Fruit fly (Drosophila melanogaster) whole organism, embryonic: Measurements from ENCODE around the gene ec.

Source experiments
- Abd-B ChIP-seq: fragments of 200-800 bp; sonication (Bioruptor generic); optimal IDR thresholded peaks from 2 replicates; lab custom pipeline; 2018; ENCODE audit warnings: missing biosample characterization, mild to moderate bottlenecking, missing genetic modification characterization, moderate library complexity
- Atf3 ChIP-seq: fragments of 200-800 bp; sonication (Bioruptor generic); optimal IDR thresholded peaks from 3 replicates; lab custom pipeline; 2016; ENCODE audit warnings: missing biosample characterization, missing genetic modification characterization
- Bgb ChIP-seq: fragments of 200-800 bp; sonication (Bioruptor generic); IDR thresholded peaks from 2 replicates; pipeline ENCODE4 v1.3.6; 2022; ENCODE audit warnings: missing biosample characterization, missing genetic modification characterization; ENCODE audit not compliant: partially characterized antibody
- CG10321 ChIP-seq: fragments of 200-800 bp; sonication (Bioruptor generic); IDR thresholded peaks from 2 replicates; pipeline ENCODE4 v1.3.6; 2022; ENCODE audit warnings: missing biosample characterization, missing genetic modification characterization
- CG11560 ChIP-seq: fragments of 200-800 bp; sonication (Bioruptor generic); IDR thresholded peaks from 3 replicates; pipeline ENCODE4 v1.3.6; 2022; ENCODE audit warnings: missing biosample characterization, missing genetic modification characterization
- CG11696 ChIP-seq: fragments of 200-800 bp; sonication (Bioruptor generic); IDR thresholded peaks from 2 replicates; pipeline ENCODE4 v1.3.6; 2022; ENCODE audit warnings: missing biosample characterization, missing genetic modification characterization
- CG15479 ChIP-seq: fragments of 200-800 bp; sonication (Bioruptor generic); optimal IDR thresholded peaks from 3 replicates; lab custom pipeline; 2019; ENCODE audit warnings: missing biosample characterization, mild to moderate bottlenecking, missing genetic modification characterization, moderate library complexity
- CG15601 ChIP-seq: fragments of 200-800 bp; sonication (Bioruptor generic); optimal IDR thresholded peaks from 3 replicates; lab custom pipeline; 2019; ENCODE audit warnings: missing biosample characterization, mild to moderate bottlenecking, missing genetic modification characterization, moderate library complexity
- CG17612 ChIP-seq: fragments of 200-800 bp; sonication (Bioruptor generic); IDR thresholded peaks from 2 replicates; pipeline ENCODE4 v1.3.6; 2022; ENCODE audit warnings: missing biosample characterization, missing genetic modification characterization
- CG1832 ChIP-seq: fragments of 200-800 bp; sonication (Bioruptor generic); optimal IDR thresholded peaks from 2 replicates; lab custom pipeline; 2017; ENCODE audit warnings: missing biosample characterization, mild to moderate bottlenecking, missing genetic modification characterization, inconsistent platforms
- CG2199 ChIP-seq: fragments of 200-800 bp; sonication (Bioruptor generic); IDR thresholded peaks from 3 replicates; pipeline ENCODE4 v1.3.6; 2022; ENCODE audit warnings: missing biosample characterization, missing genetic modification characterization
- CG3163 ChIP-seq: fragments of 200-800 bp; sonication (Bioruptor generic); optimal IDR thresholded peaks from 3 replicates; lab custom pipeline; 2016; ENCODE audit warnings: missing biosample characterization, missing genetic modification characterization
- CG34422 ChIP-seq: fragments of 200-800 bp; sonication (Bioruptor generic); IDR thresholded peaks from 3 replicates; pipeline ENCODE4 v1.3.6; 2022; ENCODE audit warnings: missing biosample characterization, missing genetic modification characterization
- CG3847 ChIP-seq: fragments of 200-800 bp; sonication (Bioruptor generic); IDR thresholded peaks from 2 replicates; pipeline ENCODE4 v1.3.6; 2022; ENCODE audit warnings: missing biosample characterization, missing genetic modification characterization
- CG42726 ChIP-seq: fragments of 200-800 bp; sonication (Bioruptor generic); IDR thresholded peaks from 2 replicates; pipeline ENCODE4 v1.3.6; 2022; ENCODE audit warnings: missing biosample characterization, missing genetic modification characterization; ENCODE audit not compliant: partially characterized antibody
- CG6175 ChIP-seq: fragments of 200-800 bp; sonication (Bioruptor generic); IDR thresholded peaks from 3 replicates; pipeline ENCODE4 v1.3.6; 2022; ENCODE audit warnings: missing biosample characterization, missing genetic modification characterization
- CG6791 ChIP-seq: fragments of 200-800 bp; sonication (Bioruptor generic); IDR thresholded peaks from 3 replicates; pipeline ENCODE4 v1.3.6; 2022; ENCODE audit warnings: missing biosample characterization, missing genetic modification characterization; ENCODE audit not compliant: partially characterized antibody
- CG7357 ChIP-seq: fragments of 200-800 bp; sonication (Bioruptor generic); IDR thresholded peaks from 3 replicates; pipeline ENCODE4 v1.3.6; 2022; ENCODE audit warnings: missing biosample characterization, missing genetic modification characterization
- CG8290 ChIP-seq, 3 experiments: fragments of 200-800 bp; sonication (Bioruptor generic); optimal IDR thresholded peaks; 2 replicates each; lab custom pipeline; 2016 to 2019; ENCODE audit warnings: missing biosample characterization in 3 of 3, missing genetic modification characterization in 3 of 3, mild to moderate bottlenecking in 2 of 3, moderate library complexity in 1 of 3
- CG8765 ChIP-seq: fragments of 200-800 bp; sonication (Bioruptor generic); IDR thresholded peaks from 2 replicates; pipeline ENCODE4 v1.3.6; 2022; ENCODE audit warnings: missing biosample characterization, missing genetic modification characterization
- Med ChIP-seq: fragments of 200-800 bp; sonication (Bioruptor generic); peaks from one replicate; lab custom pipeline; 2016; ENCODE audit warnings: missing biosample characterization, missing genetic modification characterization, mild to moderate bottlenecking, inconsistent platforms, moderate library complexity
- Nf-YC ChIP-seq: fragments of 200-800 bp; optimal IDR thresholded peaks from 3 replicates; lab custom pipeline; 2019; ENCODE audit warnings: missing biosample characterization, mild to moderate bottlenecking, missing genetic modification characterization, moderate library complexity
- Opbp ChIP-seq: fragments of 200-800 bp; sonication (Bioruptor generic); IDR thresholded peaks from 3 replicates; pipeline ENCODE4 v1.3.6; 2022; ENCODE audit warnings: missing biosample characterization, missing genetic modification characterization; ENCODE audit not compliant: partially characterized antibody
- Xrp1 ChIP-seq: fragments of 200-800 bp; sonication (Bioruptor generic); IDR thresholded peaks from 2 replicates; pipeline ENCODE4 v1.3.6; 2022; ENCODE audit warnings: missing biosample characterization, missing genetic modification characterization
- amos ChIP-seq: fragments of 200-800 bp; sonication (Bioruptor generic); IDR thresholded peaks from 2 replicates; pipeline ENCODE4 v1.3.6; 2022; ENCODE audit warnings: missing biosample characterization, missing genetic modification characterization; ENCODE audit not compliant: partially characterized antibody
- bbx ChIP-seq: fragments of 200-800 bp; sonication (Bioruptor generic); IDR thresholded peaks from 2 replicates; pipeline ENCODE4 v1.3.6; 2022; ENCODE audit warnings: missing biosample characterization, missing genetic modification characterization; ENCODE audit not compliant: partially characterized antibody
- ci ChIP-seq: fragments of 200-800 bp; sonication (Bioruptor generic); IDR thresholded peaks from 3 replicates; pipeline ENCODE4 v1.3.6; 2022; ENCODE audit warnings: missing biosample characterization, missing genetic modification characterization
- exex ChIP-seq: fragments of 200-800 bp; sonication (Bioruptor generic); optimal IDR thresholded peaks from 4 replicates; lab custom pipeline; 2018; ENCODE audit warnings: missing biosample characterization, mild to moderate bottlenecking, missing genetic modification characterization, moderate library complexity
- gt ChIP-seq: fragments of 200-800 bp; sonication (Bioruptor generic); IDR thresholded peaks from 2 replicates; pipeline ENCODE4 v1.3.6; 2022; ENCODE audit warnings: missing biosample characterization, missing genetic modification characterization
- her ChIP-seq: fragments of 200-800 bp; sonication (Bioruptor generic); optimal IDR thresholded peaks from 2 replicates; lab custom pipeline; 2016; ENCODE audit warnings: missing biosample characterization, missing genetic modification characterization
- nerfin-1 ChIP-seq: fragments of 200-800 bp; sonication (Bioruptor generic); optimal IDR thresholded peaks from 3 replicates; lab custom pipeline; 2019; ENCODE audit warnings: missing biosample characterization, mild to moderate bottlenecking, missing genetic modification characterization, moderate library complexity
- pros ChIP-seq: fragments of 200-800 bp; sonication (Bioruptor generic); optimal IDR thresholded peaks from 3 replicates; lab custom pipeline; 2019; ENCODE audit warnings: missing biosample characterization, mild to moderate bottlenecking, missing genetic modification characterization, moderate library complexity
- ro ChIP-seq: fragments of 200-800 bp; sonication (Bioruptor generic); IDR thresholded peaks from 2 replicates; pipeline ENCODE4 v1.3.6; 2022; ENCODE audit warnings: missing biosample characterization, missing genetic modification characterization
- salm ChIP-seq: fragments of 200-800 bp; sonication (Bioruptor generic); optimal IDR thresholded peaks from 2 replicates; lab custom pipeline; 2018; ENCODE audit warnings: missing biosample characterization, mild to moderate bottlenecking, missing genetic modification characterization
- sens ChIP-seq: fragments of 200-800 bp; sonication (Bioruptor generic); peaks from one replicate; lab custom pipeline; 2016; ENCODE audit warnings: missing biosample characterization, missing genetic modification characterization
- seq ChIP-seq: fragments of 200-800 bp; sonication (Bioruptor generic); IDR thresholded peaks from 2 replicates; pipeline ENCODE4 v1.3.6; 2022; ENCODE audit warnings: missing biosample characterization, missing genetic modification characterization
- twi ChIP-seq: fragments of 200-800 bp; optimal IDR thresholded peaks from 2 replicates; lab custom pipeline; 2019; ENCODE audit warnings: missing biosample characterization, mild to moderate bottlenecking, missing genetic modification characterization, moderate library complexity
- vvl ChIP-seq: fragments of 200-800 bp; sonication (Bioruptor generic); IDR thresholded peaks from 2 replicates; pipeline ENCODE4 v1.3.6; 2022; ENCODE audit warnings: missing biosample characterization, missing genetic modification characterization
- zf30C ChIP-seq: fragments of 200-800 bp; sonication (Bioruptor generic); optimal IDR thresholded peaks from 3 replicates; lab custom pipeline; 2018; ENCODE audit warnings: missing biosample characterization, mild to moderate bottlenecking, missing genetic modification characterization

ec gene

dm6 chrX:3861183-3861582 lies 49.7 kb downstream of the ec start (continued):
- TF ChIP-seq Atf3 (GFP tag; lab: Kevin White, UChicago): no peak
- peak; percentile 20 for TF ChIP-seq Abd-B (GFP tag; lab: Kevin White, UChicago)
- TF ChIP-seq her (GFP tag; lab: Kevin White, UChicago): peak; percentile 6
- TF ChIP-seq amos (GFP tag; lab: Robert Waterston, UW): peak; percentile 19; the same call in 1 of the 2 replicates
- TF ChIP-seq CG10321 (GFP tag; lab: Robert Waterston, UW): peak; percentile 96
- TF ChIP-seq CG17612 (GFP tag; lab: Robert Waterston, UW): no peak
- 0 out of 3 replicates have a peak, but pooled peaks have one; percentile 31 for TF ChIP-seq Opbp (GFP tag; lab: Robert Waterston, UW)
- TF ChIP-seq CG8765 (GFP tag; lab: Robert Waterston, UW): no peak
- TF ChIP-seq Xrp1 (GFP tag; lab: Robert Waterston, UW): 0 out of 2 replicates have a peak, but pooled peaks have one; percentile 11
- peak; percentile 42 for TF ChIP-seq sens (GFP tag; lab: Kevin White, UChicago)
- TF ChIP-seq gt: no peak
- TF ChIP-seq CG8290 (GFP tag; optimal IDR thresholded peaks at IDR 0.05; lab: Kevin White, UChicago): peak; percentile 74
- peak in 1 of 2 experiments; percentile 11 for TF ChIP-seq CG8290 (tag; optimal IDR thresholded peaks at IDR 0.05; lab: Kevin White, UChicago)
- peak; percentile 81; the same call in 1 of the 3 replicates for TF ChIP-seq CG2199 (GFP tag; lab: Robert Waterston, UW)
- peak; percentile 5 for TF ChIP-seq CG3163 (GFP tag; lab: Kevin White, UChicago)
- TF ChIP-seq ci (GFP tag; lab: Robert Waterston, UW): 0 out of 3 replicates have a peak, but pooled peaks have one; percentile 43
- TF ChIP-seq twi (tag; lab: Kevin White, UChicago): no peak
- no peak for TF ChIP-seq ro (GFP tag; lab: Robert Waterston, UW)
- 0 out of 2 replicates have a peak, but pooled peaks have one; percentile 37 for TF ChIP-seq Bgb
- no peak for TF ChIP-seq zf30C (GFP tag; lab: Kevin White, UChicago)
- TF ChIP-seq Med (GFP tag; lab: Kevin White, UChicago): peak; percentile 82
- TF ChIP-seq CG15479 (GFP tag; lab: Kevin White, UChicago): peak; percentile 4
- 0 out of 2 replicates have a peak, but pooled peaks have one; percentile 26 for TF ChIP-seq CG3847 (GFP tag; lab: Robert Waterston, UW)
- TF ChIP-seq CG11696 (GFP tag; lab: Robert Waterston, UW): no peak
- 0 out of 2 replicates have a peak, but pooled peaks have one; percentile 16 for TF ChIP-seq vvl
- TF ChIP-seq CG11560: no peak
- 0 out of 2 replicates have a peak, but pooled peaks have one; percentile 20 for TF ChIP-seq seq (GFP tag; lab: Robert Waterston, UW)
- 0 out of 3 replicates have a peak, but pooled peaks have one; percentile 19 for TF ChIP-seq CG6175 (GFP tag; lab: Robert Waterston, UW)
- 0 out of 2 replicates have a peak, but pooled peaks have one; percentile 9 for TF ChIP-seq CG42726 (GFP tag; lab: Robert Waterston, UW)
- TF ChIP-seq salm: no peak
- peak; percentile 82 for TF ChIP-seq pros (GFP tag; lab: Kevin White, UChicago)
- TF ChIP-seq CG15601 (tag; lab: Kevin White, UChicago): no peak
- peak; percentile 32; the same call in 1 of the 3 replicates for TF ChIP-seq CG34422 (GFP tag; lab: Robert Waterston, UW)
- TF ChIP-seq exex (tag; lab: Kevin White, UChicago): no peak
- 0 out of 2 replicates have a peak, but pooled peaks have one; percentile 20 for TF ChIP-seq bbx
- peak; percentile 34; the same call in 1 of the 3 replicates for TF ChIP-seq CG6791 (GFP tag; lab: Robert Waterston, UW)
- TF ChIP-seq Nf-YC (tag; lab: Kevin White, UChicago): peak; percentile 42
- TF ChIP-seq CG7357 (GFP tag; lab: Robert Waterston, UW): no peak
- TF ChIP-seq nerfin-1 (tag; lab: Kevin White, UChicago): peak; percentile 82
- peak; percentile 97 for TF ChIP-seq CG1832 (GFP tag; lab: Kevin White, UChicago)
